Worm (Caenorhabditis elegans) whole organism, young adult: ENCODE results near the gene tag-180.

Experiments used
- F39B2.1 ChIP-seq: fragments of 200-800 bp; sonication (Bioruptor generic); IDR thresholded peaks from 2 replicates; pipeline ENCODE4 v1.3.6; 2022; ENCODE audit warnings: missing genetic modification reagents, missing genetic modification characterization, missing compliant biosample characterization
- bed-1 ChIP-seq: fragments of 200-800 bp; sonication (Bioruptor generic); IDR thresholded peaks from 2 replicates; pipeline ENCODE4 v1.3.6; 2022; ENCODE audit warnings: missing genetic modification reagents, missing genetic modification characterization, missing compliant biosample characterization
- hrde-1 ChIP-seq: sonication (generic microtip); optimal IDR thresholded peaks from 2 replicates; lab custom pipeline; 2016; ENCODE audit warnings: missing genetic modification characterization, mild to moderate bottlenecking, missing compliant biosample characterization, moderate library complexity, missing genotype, missing genetic modification reagents, borderline replicate concordance
- mel-28 ChIP-seq: sonication (generic microtip); optimal IDR thresholded peaks from 2 replicates; lab custom pipeline; 2016; ENCODE audit warnings: borderline replicate concordance, mild to moderate bottlenecking, missing genetic modification characterization, missing compliant biosample characterization
- nhr-27 ChIP-seq: fragments of 200-800 bp; sonication (Bioruptor generic); optimal IDR thresholded peaks from 2 replicates; lab custom pipeline; 2018; ENCODE audit warnings: mild to moderate bottlenecking, missing genetic modification characterization, moderate library complexity, missing compliant biosample characterization
- rec-8 ChIP-seq, 2 experiments: sonication (generic microtip); optimal IDR thresholded peaks; 2 replicates each; lab custom pipeline; 2016; ENCODE audit warnings: mild to moderate bottlenecking in 2 of 2, missing genetic modification characterization in 2 of 2, missing genetic modification reagents in 2 of 2, missing genotype in 2 of 2, missing biosample characterization in 1 of 2, missing compliant biosample characterization in 1 of 2, moderate library complexity in 1 of 2
- rpc-1 ChIP-seq, 2 experiments: fragments of 150-350 bp in 1 of 2; sonication (generic microtip) in 1 of 2; optimal IDR thresholded peaks; 2 replicates each; lab custom pipeline; 2014 to 2018; ENCODE audit warnings: missing biosample characterization in 1 of 2, missing genetic modification characterization in 1 of 2, missing genetic modification reagents in 1 of 2, missing genotype in 1 of 2
- unc-62 ChIP-seq: fragments of 150-350 bp; optimal IDR thresholded peaks from 2 replicates; lab custom pipeline; 2014; ENCODE audit warnings: missing biosample characterization, missing genetic modification reagents, missing genetic modification characterization
- ztf-28 ChIP-seq: fragments of 200-800 bp; sonication (Bioruptor generic); IDR thresholded peaks from 2 replicates; pipeline ENCODE4 v1.3.6; 2022; ENCODE audit warnings: missing genetic modification reagents, missing genetic modification characterization, missing compliant biosample characterization

DNA sequence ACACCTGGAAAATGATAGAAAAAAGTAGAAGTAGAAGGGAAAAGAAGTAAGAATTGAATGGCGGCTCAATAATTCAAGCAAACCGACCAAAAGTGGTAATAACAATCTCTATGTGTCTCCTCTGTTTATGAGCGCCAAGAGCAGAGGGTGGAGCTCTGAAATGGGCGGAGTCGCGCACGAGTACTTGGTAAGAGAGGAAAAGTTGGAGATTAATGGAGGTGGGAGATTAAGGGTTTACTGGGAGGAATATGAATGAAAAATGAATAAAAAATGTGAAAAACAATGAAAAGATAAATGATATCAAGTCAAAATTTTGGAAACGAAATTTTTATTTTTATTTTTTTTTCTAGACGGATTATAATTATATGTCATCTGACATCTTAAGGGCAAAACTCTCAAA lies 48.5 kb upstream of the tag-180 start:
- TF ChIP-seq mel-28 (tag; lab: Kevin White, UChicago) (no peak), F39B2.1 (GFP tag; lab: Robert Waterston, UW) (no peak), nhr-27 (no peak), unc-62 (no peak), rec-8 (tag; optimal IDR thresholded peaks at IDR 0.05; lab: Kevin White, UChicago) (no peak), bed-1 (GFP tag; lab: Robert Waterston, UW) (no peak), hrde-1 (no peak), rpc-1 (optimal IDR thresholded peaks at IDR 0.05; lab: Kevin White, UChicago) (no peak), rpc-1 (tag; optimal IDR thresholded peaks at IDR 0.05; lab: Kevin White, UChicago) (no peak), ztf-28 (GFP tag; lab: Robert Waterston, UW) (no peak)
